Worm (Caenorhabditis elegans): ENCODE data around the gene F31F7.2.

The F31F7.2 gene

ce11 chrV:6292401-6292800, 21.7 kb downstream of the F31F7.2 start, which contains the start of gene K12B6.9 (continued):
- TF ChIP-seq jun-1 (tag; optimal IDR thresholded peaks at IDR 0.05) (no peak), tag-97 (GFP tag; IDR thresholded peaks at IDR 0.05) (no peak)

ce11 chrV:6296536-6296935, 25.9 kb downstream of the F31F7.2 start:
- TF ChIP-seq Y48G9A.11 (GFP tag; IDR thresholded peaks at IDR 0.05), result 0 out of 2 replicates have a peak, but pooled peaks have one; percentile 35

DNA sequence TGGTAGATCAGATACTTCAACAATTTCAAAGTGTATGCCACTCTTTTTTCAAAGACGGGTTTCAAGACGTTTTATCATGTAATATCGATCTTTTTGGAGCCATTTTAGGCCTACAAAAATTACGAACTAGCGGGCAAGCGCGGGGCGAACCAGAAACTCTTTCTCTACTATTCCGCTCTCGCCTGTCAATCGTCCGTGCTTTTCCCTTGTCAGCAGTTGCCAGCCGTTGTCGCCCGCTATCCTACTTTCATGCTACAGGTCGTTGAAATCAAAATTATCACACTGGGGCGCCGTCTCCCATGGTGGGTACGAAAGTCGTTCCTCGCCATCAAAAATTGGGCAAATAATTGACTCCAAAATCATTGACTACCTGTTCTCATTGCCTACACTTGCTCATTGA, 30.4 kb downstream of the F31F7.2 start:
- TF ChIP-seq dmd-6 (GFP tag; IDR thresholded peaks at IDR 0.05) (peak; percentile 58), ceh-28 (tag; optimal IDR thresholded peaks at IDR 0.05) (no peak), T26A8.4 (GFP tag; IDR thresholded peaks at IDR 0.05) (no peak), F44E2.7 (GFP tag; IDR thresholded peaks at IDR 0.05) (no peak), egl-43 (GFP tag; IDR thresholded peaks at IDR 0.05) (no peak), ceh-62 (tag; optimal IDR thresholded peaks at IDR 0.05) (no peak), hlh-11 (tag; optimal IDR thresholded peaks at IDR 0.05) (peak; percentile 15)

DNA sequence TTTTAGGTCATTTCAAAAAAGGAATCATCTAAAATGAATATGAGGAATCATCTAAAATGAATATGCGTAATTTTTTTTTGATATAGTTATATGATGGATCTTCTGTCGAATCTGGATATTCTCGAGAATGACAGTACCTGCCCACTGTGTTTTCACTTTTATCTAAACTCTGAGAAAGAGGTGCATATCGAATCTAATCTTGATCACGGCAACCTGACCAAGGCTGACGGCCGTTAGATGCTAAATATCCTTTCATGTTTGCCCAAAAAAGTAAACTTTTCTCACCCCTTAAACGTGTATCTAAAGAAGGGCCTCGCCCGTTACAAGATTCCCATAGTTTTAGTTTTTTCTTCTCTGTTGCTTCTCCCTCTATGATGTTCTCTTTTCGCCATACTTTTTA, 31.8 kb downstream of the F31F7.2 start:
- TF ChIP-seq zag-1 (tag; optimal IDR thresholded peaks at IDR 0.05) (no peak), unc-62 (GFP tag; optimal IDR thresholded peaks at IDR 0.05 in 1 of 2) (peak in 1 of 2 experiments; percentile 15), unc-62 (tag; optimal IDR thresholded peaks at IDR 0.05) (no peak)

ce11 chrV:6303471-6303870, 32.8 kb downstream of the F31F7.2 start, which contains the start of gene sago-1:
Gene sago-1, plus strand, starts transcription at chrV:6303771.
- TF ChIP-seq dmd-6 (GFP tag; IDR thresholded peaks at IDR 0.05) (no peak), aha-1 (tag) (peak; percentile 32), dmd-9 (GFP tag; IDR thresholded peaks at IDR 0.05) (no peak)

DNA sequence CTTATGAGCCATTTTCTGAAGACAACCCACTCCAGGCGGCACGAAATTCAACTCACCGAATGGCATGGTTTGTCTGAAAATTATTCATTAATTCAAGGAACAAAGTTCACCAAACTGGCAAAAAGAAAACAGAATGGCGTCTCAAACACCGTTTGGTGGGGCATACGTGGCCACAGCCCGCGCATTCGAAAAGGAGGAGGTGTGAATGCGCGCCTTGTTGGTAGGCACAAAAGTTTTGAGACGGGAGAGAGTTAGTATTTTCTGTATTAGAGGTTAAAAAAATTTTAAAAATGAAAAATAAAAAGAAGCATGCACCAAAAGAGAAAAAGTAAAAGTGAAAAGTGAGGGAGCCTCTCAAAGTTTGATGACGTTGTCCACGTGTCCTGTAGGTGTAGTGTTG, 41.3 kb downstream of the F31F7.2 start:
- TF ChIP-seq dve-1 (tag; optimal IDR thresholded peaks at IDR 0.05; ENCODE audit: insufficient read depth), result no peak
- TF ChIP-seq ceh-32 (tag; optimal IDR thresholded peaks at IDR 0.05; ENCODE audit: poor library complexity), result no peak
- TF ChIP-seq skn-1 (tag; optimal IDR thresholded peaks at IDR 0.05), result no peak
- TF ChIP-seq nhr-11 (tag; optimal IDR thresholded peaks at IDR 0.05), result no peak
- no peak for TF ChIP-seq tra-1 (GFP tag; IDR thresholded peaks at IDR 0.05)
- no peak for TF ChIP-seq ceh-28 (tag; optimal IDR thresholded peaks at IDR 0.05)
- TF ChIP-seq ctbp-1 (GFP tag; IDR thresholded peaks at IDR 0.05), result no peak

DNA sequence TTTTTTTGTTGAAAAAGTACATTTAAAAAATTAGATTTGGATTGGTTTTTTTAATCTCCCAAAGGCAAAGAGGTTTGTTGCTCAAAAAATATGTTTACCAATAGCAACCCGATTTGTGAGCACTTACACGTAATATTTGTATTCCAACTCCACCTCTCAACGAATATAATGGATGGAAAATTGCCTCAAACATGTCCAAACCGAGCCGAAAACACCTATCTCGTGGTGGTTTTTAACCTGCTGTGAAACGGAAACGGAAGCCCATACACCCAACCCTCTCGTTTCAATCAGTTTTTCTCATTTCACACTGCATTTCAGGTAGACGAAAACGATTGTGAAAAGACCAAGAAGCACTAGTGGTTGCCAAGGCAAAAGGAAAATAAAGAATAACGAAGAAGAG, 46.0 kb downstream of the F31F7.2 start, which contains the start of gene cest-24:
Gene cest-24, plus strand, starts transcription at position 301 of the 400 bp plus-strand sequence.
- TF ChIP-seq saeg-2 (GFP tag; IDR thresholded peaks at IDR 0.05) (no peak), nhr-77 (tag; optimal IDR thresholded peaks at IDR 0.05) (no peak), mep-1 (tag; optimal IDR thresholded peaks at IDR 0.05) (no peak), F44E2.7 (GFP tag; IDR thresholded peaks at IDR 0.05) (no peak), F49E8.2 (tag; optimal IDR thresholded peaks at IDR 0.05; ENCODE audit: borderline replicate concordance) (no peak), sdz-12 (GFP tag; optimal IDR thresholded peaks at IDR 0.05) (no peak)

ce11 chrV:6317928-6318327, 47.3 kb downstream of the F31F7.2 start:
- TF ChIP-seq nhr-28 (tag; optimal IDR thresholded peaks at IDR 0.05) (peak; percentile 7), unc-62 (GFP tag; optimal IDR thresholded peaks at IDR 0.05 in 1 of 2) (peak in 1 of 2 experiments; percentile 24), unc-62 (tag; optimal IDR thresholded peaks at IDR 0.05) (no peak), daf-16 (GFP tag; optimal IDR thresholded peaks at IDR 0.05) (no peak), daf-16 (tag; optimal IDR thresholded peaks at IDR 0.05) (no peak), nhr-77 (tag; optimal IDR thresholded peaks at IDR 0.05) (no peak)
